Fruit fly (Drosophila melanogaster): ENCODE results near the gene Peritrophin-15b.

Peritrophin-15b gene

dm6 chr2L:8362273-8362954, 32.3 kb downstream of the Peritrophin-15b start, which contains the start of gene CG7627 (continued):
- TF ChIP-seq tio (GFP tag; optimal IDR thresholded peaks at IDR 0.05) (peak; percentile 69), CG9817 (tag; optimal IDR thresholded peaks at IDR 0.05) (peak; percentile 74), Atf-2 (GFP tag; optimal IDR thresholded peaks at IDR 0.05) (peak; percentile 60), sob (GFP tag; IDR thresholded peaks at IDR 0.05) (peak; percentile 64), CG18599 (GFP tag; optimal IDR thresholded peaks at IDR 0.05) (peak; percentile 94), sens (GFP tag) (peak; percentile 96), MBD-R2 (GFP tag; IDR thresholded peaks at IDR 0.05) (no peak; the same call in 1 of the 2 replicates), CG12391 (tag; optimal IDR thresholded peaks at IDR 0.05) (peak; percentile 77), dm (GFP tag; optimal IDR thresholded peaks at IDR 0.05) (peak; percentile 52), Dip3 (GFP tag; optimal IDR thresholded peaks at IDR 0.05) (peak; percentile 73), PHDP (tag; optimal IDR thresholded peaks at IDR 0.05) (peak; percentile 68), ara (GFP tag; IDR thresholded peaks at IDR 0.05) (peak; percentile 71), nom (GFP tag; optimal IDR thresholded peaks at IDR 0.05) (peak; percentile 48), CG7786 (GFP tag; optimal IDR thresholded peaks at IDR 0.05) (peak; percentile 87), CG5180 (GFP tag; optimal IDR thresholded peaks at IDR 0.05) (peak; percentile 58), Oaz (GFP tag; IDR thresholded peaks at IDR 0.05) (peak; percentile 48; the same call in 1 of the 2 replicates), Hr39 (optimal IDR thresholded peaks at IDR 0.05) (no peak), CG33213 (GFP tag; optimal IDR thresholded peaks at IDR 0.05) (peak; percentile 34), dan (GFP tag; IDR thresholded peaks at IDR 0.05) (no peak), Dip2 (GFP tag; IDR thresholded peaks at IDR 0.05) (no peak; the same call in 1 of the 2 replicates), CG2120 (GFP tag; optimal IDR thresholded peaks at IDR 0.05) (peak; percentile 89), seq (GFP tag; IDR thresholded peaks at IDR 0.05) (peak; percentile 71), CoRest (tag; optimal IDR thresholded peaks at IDR 0.05) (peak; percentile 68), CG17612 (GFP tag; IDR thresholded peaks at IDR 0.05) (no peak), aop (GFP tag; IDR thresholded peaks at IDR 0.05) (no peak), CG15696 (tag; optimal IDR thresholded peaks at IDR 0.05) (peak; percentile 65), CG12219 (GFP tag; optimal IDR thresholded peaks at IDR 0.05) (peak; percentile 73), CrebB (tag; optimal IDR thresholded peaks at IDR 0.05) (peak; percentile 64), CG13287 (GFP tag; IDR thresholded peaks at IDR 0.05; ENCODE audit: partially characterized antibody) (peak; percentile 27; the same call in 1 of the 2 replicates), al (GFP tag; IDR thresholded peaks at IDR 0.05) (peak; percentile 75), hth (optimal IDR thresholded peaks at IDR 0.05) (no peak), CG11504 (tag; optimal IDR thresholded peaks at IDR 0.05) (peak; percentile 71), CG18764 (GFP tag; optimal IDR thresholded peaks at IDR 0.05) (no peak), amos (GFP tag; IDR thresholded peaks at IDR 0.05; ENCODE audit: partially characterized antibody) (peak; percentile 27; the same call in 1 of the 2 replicates), CG11723 (GFP tag; optimal IDR thresholded peaks at IDR 0.05) (peak; percentile 50), CG34224 (GFP tag; IDR thresholded peaks at IDR 0.05; ENCODE audit: partially characterized antibody) (no peak), zfh2 (GFP tag; optimal IDR thresholded peaks at IDR 0.05) (peak; percentile 74), zfh1 (GFP tag; IDR thresholded peaks at IDR 0.05) (peak; percentile 82), CG3407 (GFP tag; optimal IDR thresholded peaks at IDR 0.05) (peak; percentile 28), fd64A (GFP tag; optimal IDR thresholded peaks at IDR 0.05) (no peak), sug (tag; optimal IDR thresholded peaks at IDR 0.05) (peak; percentile 55), cad (GFP tag; optimal IDR thresholded peaks at IDR 0.05) (no peak), CG14667 (GFP tag; IDR thresholded peaks at IDR 0.05) (peak; percentile 82; the same call in 1 of the 2 replicates), CG10321 (GFP tag; IDR thresholded peaks at IDR 0.05) (no peak)
